Fruit fly (Drosophila melanogaster): ENCODE data around the gene CG10616.

CG10616 gene

DNA sequence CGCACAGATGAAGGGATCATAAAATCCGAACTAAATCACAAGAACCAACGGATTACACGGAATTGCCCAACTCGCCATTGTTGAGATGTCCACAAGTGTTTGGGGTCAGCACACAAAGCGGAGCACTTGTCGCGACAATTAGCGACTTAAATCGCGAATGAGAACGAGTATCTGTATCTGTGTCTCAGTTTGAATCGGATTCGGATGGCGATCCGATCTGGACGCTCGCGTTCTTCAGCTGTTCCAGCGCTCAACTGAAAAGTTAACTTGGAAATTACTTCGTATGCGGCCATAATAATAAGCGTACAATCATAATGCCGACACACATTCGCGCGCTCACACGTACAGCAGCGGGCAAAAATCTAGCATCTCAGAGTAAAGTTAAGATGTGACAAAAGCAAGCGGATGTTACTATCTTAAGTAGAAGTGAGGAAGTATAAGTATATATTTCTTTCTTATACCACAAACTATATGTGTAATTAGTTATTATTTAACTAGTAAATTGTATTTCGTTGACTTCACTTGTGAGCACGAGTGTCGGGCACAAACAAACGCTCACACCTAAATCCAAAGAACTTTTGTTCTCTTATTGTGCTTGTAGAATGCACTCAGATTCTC is 19.0 kb downstream of the CG10616 start, which contains the start of gene CG10660 (continued):
- peak; percentile 65 for TF ChIP-seq Max (GFP tag; optimal IDR thresholded peaks at IDR 0.05)
- TF ChIP-seq CG17328 (GFP tag; IDR thresholded peaks at IDR 0.05), result peak; percentile 93
- peak; percentile 88 for TF ChIP-seq CG10209 (GFP tag; optimal IDR thresholded peaks at IDR 0.05)
- no peak for TF ChIP-seq Hr39 (optimal IDR thresholded peaks at IDR 0.05)
- peak; percentile 98 for TF ChIP-seq CG11696 (GFP tag; IDR thresholded peaks at IDR 0.05)
- peak; percentile 69 for TF ChIP-seq Dip3 (GFP tag; optimal IDR thresholded peaks at IDR 0.05)
- TF ChIP-seq CG18619 (GFP tag; optimal IDR thresholded peaks at IDR 0.05), result peak; percentile 84
- peak; percentile 79 for TF ChIP-seq CG15011 (GFP tag; optimal IDR thresholded peaks at IDR 0.05)
- TF ChIP-seq CG13287 (GFP tag; IDR thresholded peaks at IDR 0.05; ENCODE audit: partially characterized antibody), result no peak
- peak; percentile 64 for TF ChIP-seq BtbVII (GFP tag; optimal IDR thresholded peaks at IDR 0.05)
- TF ChIP-seq Tbp (GFP tag; optimal IDR thresholded peaks at IDR 0.05), result no peak
- TF ChIP-seq Meics (GFP tag; optimal IDR thresholded peaks at IDR 0.05), result peak; percentile 86
- TF ChIP-seq gsb (GFP tag; IDR thresholded peaks at IDR 0.05), result peak; percentile 65
- TF ChIP-seq HLH54F (GFP tag; optimal IDR thresholded peaks at IDR 0.05), result peak; percentile 62
- TF ChIP-seq CG5245 (GFP tag; optimal IDR thresholded peaks at IDR 0.05), result peak; percentile 90
- TF ChIP-seq crp (GFP tag; optimal IDR thresholded peaks at IDR 0.05), result peak in 1 of 2 experiments; percentile 15
- peak; percentile 60 for TF ChIP-seq Usf (GFP tag; optimal IDR thresholded peaks at IDR 0.05)
- peak; percentile 93 for TF ChIP-seq row (GFP tag; IDR thresholded peaks at IDR 0.05)
- TF ChIP-seq Six4 (GFP tag; optimal IDR thresholded peaks at IDR 0.05), result peak; percentile 66
- TF ChIP-seq tio (GFP tag; optimal IDR thresholded peaks at IDR 0.05), result peak; percentile 70
- TF ChIP-seq H15 (GFP tag; IDR thresholded peaks at IDR 0.05), result peak; percentile 84
- peak; percentile 90 for TF ChIP-seq Blimp-1 (GFP tag; optimal IDR thresholded peaks at IDR 0.05)
- TF ChIP-seq crol (GFP tag; IDR thresholded peaks at IDR 0.05), result no peak
- peak; percentile 84 for TF ChIP-seq Sox100B (GFP tag; optimal IDR thresholded peaks at IDR 0.05)
- peak; percentile 35 for TF ChIP-seq repo (GFP tag; optimal IDR thresholded peaks at IDR 0.05)
- peak; percentile 73 for TF ChIP-seq Nf-YB (GFP tag; optimal IDR thresholded peaks at IDR 0.05)
- peak; percentile 64 for TF ChIP-seq schlank (tag; optimal IDR thresholded peaks at IDR 0.05)
- peak; percentile 89 for TF ChIP-seq gcm (GFP tag; optimal IDR thresholded peaks at IDR 0.05)
- peak; percentile 57 for TF ChIP-seq CG31224 (GFP tag; IDR thresholded peaks at IDR 0.05)
- TF ChIP-seq CG16813 (GFP tag; IDR thresholded peaks at IDR 0.05; ENCODE audit: partially characterized antibody), result no peak
- peak; percentile 1 for TF ChIP-seq Hmx (GFP tag; optimal IDR thresholded peaks at IDR 0.05)
- no peak for TF ChIP-seq dan (GFP tag; IDR thresholded peaks at IDR 0.05)
- peak; percentile 74 for TF ChIP-seq Dbx (GFP tag; IDR thresholded peaks at IDR 0.05)
- TF ChIP-seq CG8765 (GFP tag; IDR thresholded peaks at IDR 0.05), result peak; percentile 42; the same call in 1 of the 2 replicates
- TF ChIP-seq CG33557 (GFP tag; optimal IDR thresholded peaks at IDR 0.05), result peak; percentile 52
- TF ChIP-seq CG6813 (GFP tag; optimal IDR thresholded peaks at IDR 0.05), result peak; percentile 78
- peak; percentile 35 for TF ChIP-seq CG4328 (GFP tag; optimal IDR thresholded peaks at IDR 0.05)
- peak; percentile 73 for TF ChIP-seq CG10431 (GFP tag; optimal IDR thresholded peaks at IDR 0.05)
- peak; percentile 73 for TF ChIP-seq CG18011 (GFP tag; optimal IDR thresholded peaks at IDR 0.05)
- no peak for TF ChIP-seq CG6272 (GFP tag; IDR thresholded peaks at IDR 0.05)
- TF ChIP-seq h (optimal IDR thresholded peaks at IDR 0.05), result no peak
- peak; percentile 80 for TF ChIP-seq CG3281 (GFP tag; optimal IDR thresholded peaks at IDR 0.05)
- peak; percentile 27 for TF ChIP-seq CG13123 (GFP tag; optimal IDR thresholded peaks at IDR 0.05)
- TF ChIP-seq pan (optimal IDR thresholded peaks at IDR 0.05), result no peak
- TF ChIP-seq pan (GFP tag; optimal IDR thresholded peaks at IDR 0.05 in 1 of 2, IDR thresholded peaks at IDR 0.05 in 1 of 2), result peak in 1 of 2 experiments; percentile 87
- TF ChIP-seq Xrp1 (GFP tag; IDR thresholded peaks at IDR 0.05), result peak; percentile 91
- peak; percentile 86 for TF ChIP-seq CG1602 (GFP tag; optimal IDR thresholded peaks at IDR 0.05)
- TF ChIP-seq Bdp1 (GFP tag; optimal IDR thresholded peaks at IDR 0.05), result peak; percentile 50
- TF ChIP-seq CG9876 (GFP tag; optimal IDR thresholded peaks at IDR 0.05), result no peak
- TF ChIP-seq Gsc (GFP tag; IDR thresholded peaks at IDR 0.05), result no peak; the same call in 1 of the 2 replicates
- peak; percentile 73 for TF ChIP-seq CG8359 (GFP tag; optimal IDR thresholded peaks at IDR 0.05; ENCODE audit: borderline replicate concordance)
